Worm (Caenorhabditis elegans) whole organism, L3 larva: Measurements from ENCODE around the gene flp-32.

ENCODE experiments used
- elt-1 ChIP-seq: fragments of 150-350 bp; optimal IDR thresholded peaks from 2 replicates; lab custom pipeline; 2014; ENCODE audit warnings: missing biosample characterization, missing genetic modification characterization
- elt-3 ChIP-seq, 3 experiments: fragments of 150-350 bp in 1 of 3; sonication (generic microtip) in 2 of 3; optimal IDR thresholded peaks; 2 replicates in 2 of 3; 4 replicates in 1 of 3; lab custom pipeline; 2014 to 2017; ENCODE audit warnings: missing biosample characterization in 3 of 3, missing genetic modification characterization in 3 of 3
- lin-15B ChIP-seq: fragments of 150-350 bp; optimal IDR thresholded peaks from 2 replicates; lab custom pipeline; 2014; ENCODE audit warnings: missing biosample characterization, missing genetic modification characterization
- nhr-11 ChIP-seq: fragments of 150-350 bp; optimal IDR thresholded peaks from 2 replicates; lab custom pipeline; 2014; ENCODE audit warnings: missing biosample characterization, missing genetic modification characterization
- nhr-28 ChIP-seq: fragments of 150-350 bp; optimal IDR thresholded peaks from 2 replicates; lab custom pipeline; 2014; ENCODE audit warnings: missing biosample characterization, missing genetic modification characterization
- pha-4 ChIP-seq: fragments of 150-350 bp; optimal IDR thresholded peaks from 2 replicates; lab custom pipeline; 2014; ENCODE audit warnings: missing biosample characterization, missing genetic modification reagents, missing genetic modification characterization
- pqm-1 ChIP-seq: fragments of 150-350 bp; optimal IDR thresholded peaks from 2 replicates; lab custom pipeline; 2017; ENCODE audit warnings: missing biosample characterization, missing genetic modification characterization, inconsistent platforms
- snpc-4 ChIP-seq: fragments of 150-350 bp; optimal IDR thresholded peaks from 2 replicates; lab custom pipeline; 2014; ENCODE audit warnings: missing biosample characterization, missing genetic modification characterization
- unc-62 ChIP-seq: fragments of 150-350 bp; sonication (generic microtip); optimal IDR thresholded peaks from 4 replicates; lab custom pipeline; 2014; ENCODE audit warnings: missing biosample characterization, missing genetic modification reagents, missing genetic modification characterization

DNA sequence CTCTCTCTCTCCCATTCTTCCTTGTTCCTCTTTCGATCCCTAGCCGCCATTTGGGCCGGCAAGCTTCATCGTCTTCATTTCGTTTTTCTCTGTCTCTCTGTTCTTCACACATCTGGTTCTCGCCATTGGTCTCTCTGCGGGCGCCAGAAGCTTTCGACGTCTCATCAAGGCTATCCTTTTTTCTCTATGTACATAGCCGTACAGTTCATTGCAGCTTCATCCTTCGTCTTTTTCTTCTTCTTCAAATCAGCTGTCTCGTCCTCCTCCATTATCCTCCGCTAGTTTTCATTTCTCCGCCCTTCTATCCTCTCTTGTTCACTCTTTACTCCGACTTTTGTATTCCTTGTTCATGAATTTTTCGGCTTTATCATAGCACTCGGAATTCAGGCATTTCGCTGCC lies 12.9 kb upstream of the flp-32 start, which contains the start of gene F39D8.3:
- TF ChIP-seq elt-3 (tag; optimal IDR thresholded peaks at IDR 0.05; lab: Kevin White, UChicago) (no peak), nhr-11 (no peak), snpc-4 (no peak), pha-4 (no peak), unc-62 (no peak), pqm-1 (tag; lab: Kevin White, UChicago) (no peak), nhr-28 (tag; lab: Kevin White, UChicago) (no peak), lin-15B (no peak), elt-1 (tag; lab: Kevin White, UChicago) (no peak)
